Worm (Caenorhabditis elegans): ENCODE measurements around the gene mec-15.

- TF ChIP-seq dao-5 (tag; optimal IDR thresholded peaks at IDR 0.05) (no peak), him-1 (tag; optimal IDR thresholded peaks at IDR 0.05) (no peak), W03F9.2 (tag; optimal IDR thresholded peaks at IDR 0.05) (no peak)
These were observed 11.5 kb upstream of the mec-15 start, which contains the start of gene F54B3.1 for ce11 chrII:10250966-10251365.
